Worm (Caenorhabditis elegans) whole organism, late embryonic: Measurements from ENCODE around the gene spop-1.

ENCODE experiments used
- C08G9.2 ChIP-seq: sonication (generic microtip); optimal IDR thresholded peaks from 2 replicates; lab custom pipeline; 2016; ENCODE audit warnings: mild to moderate bottlenecking, missing genetic modification characterization, moderate library complexity, missing compliant biosample characterization
- C38D4.7 ChIP-seq: fragments of 200-800 bp; sonication (Bioruptor generic); optimal IDR thresholded peaks from 2 replicates; lab custom pipeline; 2018; ENCODE audit warnings: mild to moderate bottlenecking, missing genetic modification characterization, moderate library complexity, missing compliant biosample characterization
- K02D7.2 ChIP-seq: sonication (generic microtip); optimal IDR thresholded peaks from 2 replicates; lab custom pipeline; 2017; ENCODE audit warnings: mild to moderate bottlenecking, missing genetic modification characterization, missing compliant biosample characterization
- T23F11.4 ChIP-seq: fragments of 200-800 bp; sonication (Bioruptor generic); optimal IDR thresholded peaks from 2 replicates; lab custom pipeline; 2018; ENCODE audit warnings: mild to moderate bottlenecking, missing genetic modification characterization, missing compliant biosample characterization
- Y22D7AL.16 ChIP-seq: sonication (generic microtip); optimal IDR thresholded peaks from 2 replicates; lab custom pipeline; 2016; ENCODE audit warnings: missing genetic modification characterization, missing compliant biosample characterization
- ahr-1 ChIP-seq: sonication (generic microtip); optimal IDR thresholded peaks from 2 replicates; lab custom pipeline; 2016; ENCODE audit warnings: missing genetic modification characterization, missing compliant biosample characterization
- ama-1 ChIP-seq: fragments of 150-350 bp; optimal IDR thresholded peaks from 2 replicates; lab custom pipeline; 2014
- ceh-14 ChIP-seq: sonication (generic microtip); optimal IDR thresholded peaks from 2 replicates; lab custom pipeline; 2016; ENCODE audit warnings: missing genotype, missing genetic modification characterization, missing compliant biosample characterization
- ceh-18 ChIP-seq: sonication (generic microtip); optimal IDR thresholded peaks from 2 replicates; lab custom pipeline; 2016; ENCODE audit warnings: missing genetic modification characterization, missing compliant biosample characterization
- ceh-2 ChIP-seq: sonication (generic microtip); optimal IDR thresholded peaks from 2 replicates; lab custom pipeline; 2016; ENCODE audit warnings: missing genotype, missing genetic modification characterization, missing compliant biosample characterization
- ceh-22 ChIP-seq: sonication (generic microtip); optimal IDR thresholded peaks from 2 replicates; lab custom pipeline; 2017; ENCODE audit warnings: missing biosample characterization, missing genetic modification characterization
- ceh-24 ChIP-seq: sonication (generic microtip); optimal IDR thresholded peaks from 2 replicates; lab custom pipeline; 2016; ENCODE audit warnings: mild to moderate bottlenecking, missing genetic modification characterization, missing compliant biosample characterization
- ceh-31 ChIP-seq: sonication (generic microtip); optimal IDR thresholded peaks from 2 replicates; lab custom pipeline; 2016; ENCODE audit warnings: missing genetic modification characterization, missing compliant biosample characterization
- ceh-34 ChIP-seq: sonication (generic microtip); optimal IDR thresholded peaks from 2 replicates; lab custom pipeline; 2016; ENCODE audit warnings: mild to moderate bottlenecking, missing genetic modification characterization, missing compliant biosample characterization
- ceh-48 ChIP-seq: sonication (generic microtip); optimal IDR thresholded peaks from 2 replicates; lab custom pipeline; 2016; ENCODE audit warnings: missing genetic modification characterization, inconsistent platforms, missing compliant biosample characterization
- ceh-6 ChIP-seq: fragments of 200-800 bp; sonication (Bioruptor generic); optimal IDR thresholded peaks from 2 replicates; lab custom pipeline; 2018; ENCODE audit warnings: mild to moderate bottlenecking, missing genetic modification characterization, missing compliant biosample characterization
- che-1 ChIP-seq: sonication (generic microtip); optimal IDR thresholded peaks from 2 replicates; lab custom pipeline; 2016; ENCODE audit warnings: mild to moderate bottlenecking, missing genetic modification characterization, missing compliant biosample characterization
- dve-1 ChIP-seq: sonication (generic microtip); optimal IDR thresholded peaks from 2 replicates; lab custom pipeline; 2017; ENCODE audit warnings: antibody characterized with exemption, mild to moderate bottlenecking, missing genetic modification characterization, missing compliant biosample characterization
- elt-4 ChIP-seq: sonication (generic microtip); optimal IDR thresholded peaks from 2 replicates; lab custom pipeline; 2016; ENCODE audit warnings: missing genetic modification characterization, missing compliant biosample characterization
- ets-4 ChIP-seq: sonication (generic microtip); optimal IDR thresholded peaks from 2 replicates; lab custom pipeline; 2016; ENCODE audit warnings: missing genetic modification characterization, missing compliant biosample characterization
- eyg-1 ChIP-seq: sonication (generic microtip); optimal IDR thresholded peaks from 2 replicates; lab custom pipeline; 2016; ENCODE audit warnings: missing genotype, missing genetic modification characterization, missing compliant biosample characterization
- fax-1 ChIP-seq: sonication (generic microtip); optimal IDR thresholded peaks from 2 replicates; lab custom pipeline; 2016; ENCODE audit warnings: missing genotype, missing genetic modification characterization, missing compliant biosample characterization
- fkh-6 ChIP-seq: sonication (generic microtip); optimal IDR thresholded peaks from 2 replicates; lab custom pipeline; 2016; ENCODE audit warnings: missing genetic modification characterization, missing compliant biosample characterization
- gmeb-2 ChIP-seq: sonication (generic microtip); optimal IDR thresholded peaks from 2 replicates; lab custom pipeline; 2016; ENCODE audit warnings: missing genetic modification characterization, inconsistent platforms, missing compliant biosample characterization
- hlh-13 ChIP-seq: fragments of 200-800 bp; sonication (Bioruptor generic); optimal IDR thresholded peaks from 2 replicates; lab custom pipeline; 2018; ENCODE audit warnings: mild to moderate bottlenecking, missing genetic modification characterization, missing compliant biosample characterization
- hlh-15 ChIP-seq: sonication (generic microtip); optimal IDR thresholded peaks from 2 replicates; lab custom pipeline; 2016; ENCODE audit warnings: missing genetic modification characterization, missing compliant biosample characterization
- hlh-6 ChIP-seq: sonication (generic microtip); optimal IDR thresholded peaks from 2 replicates; lab custom pipeline; 2016; ENCODE audit warnings: missing genotype, missing genetic modification characterization, missing compliant biosample characterization
- hlh-8 ChIP-seq: sonication (generic microtip); optimal IDR thresholded peaks from 2 replicates; lab custom pipeline; 2016; ENCODE audit warnings: missing genotype, missing genetic modification characterization, missing compliant biosample characterization
- lin-11 ChIP-seq: fragments of 200-800 bp; sonication (Bioruptor generic); optimal IDR thresholded peaks from 2 replicates; lab custom pipeline; 2018; ENCODE audit warnings: mild to moderate bottlenecking, missing genetic modification characterization, missing compliant biosample characterization
- madf-2 ChIP-seq: sonication (generic microtip); optimal IDR thresholded peaks from 2 replicates; lab custom pipeline; 2017; ENCODE audit warnings: missing genetic modification characterization, missing compliant biosample characterization
- mec-3 ChIP-seq: sonication (generic microtip); optimal IDR thresholded peaks from 2 replicates; lab custom pipeline; 2016; ENCODE audit warnings: borderline replicate concordance, missing genetic modification characterization, missing compliant biosample characterization
- nfya-1 ChIP-seq: sonication (generic microtip); optimal IDR thresholded peaks from 2 replicates; lab custom pipeline; 2017; ENCODE audit warnings: missing genetic modification characterization, mild to moderate bottlenecking, missing compliant biosample characterization, antibody characterized with exemption, moderate library complexity
- nhr-232 ChIP-seq: sonication (generic microtip); optimal IDR thresholded peaks from 2 replicates; lab custom pipeline; 2016; ENCODE audit warnings: missing genetic modification characterization, missing compliant biosample characterization
- npax-4 ChIP-seq: sonication (generic microtip); optimal IDR thresholded peaks from 2 replicates; lab custom pipeline; 2016; ENCODE audit warnings: missing genetic modification characterization, missing compliant biosample characterization
- odd-2 ChIP-seq: sonication (generic microtip); optimal IDR thresholded peaks from 2 replicates; lab custom pipeline; 2017; ENCODE audit warnings: antibody characterized with exemption, mild to moderate bottlenecking, missing genetic modification characterization, missing compliant biosample characterization
- pat-9 ChIP-seq: fragments of 200-800 bp; sonication (Bioruptor generic); optimal IDR thresholded peaks from 2 replicates; lab custom pipeline; 2018; ENCODE audit warnings: mild to moderate bottlenecking, missing genetic modification characterization, moderate library complexity, missing compliant biosample characterization
- pha-4 ChIP-seq: fragments of 150-350 bp; optimal IDR thresholded peaks from 2 replicates; lab custom pipeline; 2018; ENCODE audit warnings: missing biosample characterization, missing genetic modification reagents, missing genetic modification characterization
- pros-1 ChIP-seq: fragments of 150-350 bp; optimal IDR thresholded peaks from 2 replicates; lab custom pipeline; 2014; ENCODE audit warnings: missing biosample characterization, missing genetic modification reagents, missing genetic modification characterization
- ref-2 ChIP-seq: sonication (generic microtip); optimal IDR thresholded peaks from 2 replicates; lab custom pipeline; 2016; ENCODE audit warnings: missing genetic modification characterization, missing compliant biosample characterization
- rnt-1 ChIP-seq: sonication (generic microtip); optimal IDR thresholded peaks from 2 replicates; lab custom pipeline; 2016; ENCODE audit warnings: missing genetic modification characterization, missing compliant biosample characterization
- sdc-2 ChIP-seq: sonication (generic microtip); optimal IDR thresholded peaks from 2 replicates; lab custom pipeline; 2016; ENCODE audit warnings: missing genotype, missing genetic modification characterization, missing compliant biosample characterization
- sox-4 ChIP-seq: sonication (generic microtip); optimal IDR thresholded peaks from 2 replicates; lab custom pipeline; 2017; ENCODE audit warnings: mild to moderate bottlenecking, missing genetic modification characterization, inconsistent platforms, missing compliant biosample characterization
- syd-9 ChIP-seq: sonication (generic microtip); optimal IDR thresholded peaks from 2 replicates; lab custom pipeline; 2016; ENCODE audit warnings: mild to moderate bottlenecking, missing genetic modification characterization, moderate library complexity, missing compliant biosample characterization
- tbx-7 ChIP-seq: sonication (generic microtip); optimal IDR thresholded peaks from 2 replicates; lab custom pipeline; 2016; ENCODE audit warnings: missing genotype, missing genetic modification characterization, missing compliant biosample characterization
- ttx-3 ChIP-seq: sonication (generic microtip); optimal IDR thresholded peaks from 2 replicates; lab custom pipeline; 2016; ENCODE audit warnings: missing genetic modification reagents, missing genetic modification characterization, missing compliant biosample characterization
- unc-42 ChIP-seq: sonication (generic microtip); optimal IDR thresholded peaks from 2 replicates; lab custom pipeline; 2016; ENCODE audit warnings: missing genotype, missing genetic modification characterization, missing compliant biosample characterization
- unc-55 ChIP-seq: sonication (generic microtip); optimal IDR thresholded peaks from 2 replicates; lab custom pipeline; 2017; ENCODE audit warnings: missing biosample characterization, missing genetic modification reagents, missing genetic modification characterization

Gene spop-1

ce11 chrIII:10096525-10096972 lies 1.3 kb downstream of the spop-1 start (continued):
- TF ChIP-seq pat-9 (no peak), ets-4 (peak; percentile 71), ceh-22 (tag; lab: Kevin White, UChicago) (no peak), ttx-3 (tag; lab: Kevin White, UChicago) (no peak), sdc-2 (tag; lab: Kevin White, UChicago) (peak; percentile 46), ceh-24 (no peak), ceh-34 (tag; lab: Kevin White, UChicago) (peak; percentile 86), nhr-232 (tag; lab: Kevin White, UChicago) (no peak), ceh-48 (tag; lab: Kevin White, UChicago) (peak; percentile 80), C38D4.7 (GFP tag; lab: Kevin White, UChicago) (no peak), hlh-13 (GFP tag; lab: Kevin White, UChicago) (no peak), pha-4 (no peak), madf-2 (tag; lab: Kevin White, UChicago) (no peak), lin-11 (tag; lab: Kevin White, UChicago) (no peak), ceh-18 (peak; percentile 78), tbx-7 (tag; lab: Kevin White, UChicago) (no peak)

- TF ChIP-seq nfya-1 (tag; lab: Kevin White, UChicago) (no peak), odd-2 (tag; lab: Kevin White, UChicago) (no peak), syd-9 (no peak), T23F11.4 (no peak), mec-3 (tag; lab: Kevin White, UChicago) (no peak), hlh-8 (no peak), gmeb-2 (tag; lab: Kevin White, UChicago) (no peak), lin-11 (tag; lab: Kevin White, UChicago) (no peak), ceh-18 (no peak)
Observed at ce11 chrIII:10095377-10095776, 2.5 kb downstream of the spop-1 start.

ce11 chrIII:10094538-10094937 lies 3.3 kb downstream of the spop-1 start:
- peak; percentile 15 for TF ChIP-seq nhr-232 (tag; lab: Kevin White, UChicago)
- TF ChIP-seq ceh-14, result no peak
- TF ChIP-seq elt-4 (tag; lab: Kevin White, UChicago), result no peak
- TF ChIP-seq sox-4 (tag; lab: Kevin White, UChicago), result peak; percentile 11
- TF ChIP-seq K02D7.2, result no peak
- no peak for TF ChIP-seq dve-1
- peak; percentile 66 for TF ChIP-seq ceh-31 (tag; lab: Kevin White, UChicago)
- peak; percentile 72 for TF ChIP-seq hlh-6 (tag; lab: Kevin White, UChicago)
- TF ChIP-seq C38D4.7 (GFP tag; lab: Kevin White, UChicago), result no peak
- peak; percentile 40 for TF ChIP-seq sdc-2 (tag; lab: Kevin White, UChicago)
- no peak for TF ChIP-seq ceh-24
- TF ChIP-seq Y22D7AL.16 (tag; lab: Kevin White, UChicago), result no peak
- peak; percentile 73 for TF ChIP-seq ref-2 (tag; lab: Kevin White, UChicago)
- peak; percentile 15 for TF ChIP-seq ceh-48 (tag; lab: Kevin White, UChicago)
- TF ChIP-seq fax-1 (tag; lab: Kevin White, UChicago), result no peak
- TF ChIP-seq unc-55 (GFP tag; lab: Kevin White, UChicago), result no peak
- peak; percentile 57 for TF ChIP-seq ceh-34 (tag; lab: Kevin White, UChicago)
- TF ChIP-seq madf-2 (tag; lab: Kevin White, UChicago), result peak; percentile 25
- TF ChIP-seq ceh-22 (tag; lab: Kevin White, UChicago), result peak; percentile 41
- TF ChIP-seq rnt-1 (tag; lab: Kevin White, UChicago), result peak; percentile 58
- TF ChIP-seq nfya-1 (tag; lab: Kevin White, UChicago), result peak; percentile 77
- peak; percentile 2 for TF ChIP-seq ceh-2 (tag; lab: Kevin White, UChicago)
- TF ChIP-seq pros-1 (tag; lab: Kevin White, UChicago), result peak; percentile 26
- TF ChIP-seq npax-4 (tag; lab: Kevin White, UChicago), result no peak
- peak; percentile 35 for TF ChIP-seq syd-9
- peak; percentile 20 for TF ChIP-seq ets-4
- peak; percentile 46 for TF ChIP-seq eyg-1 (tag; lab: Kevin White, UChicago)
- no peak for TF ChIP-seq unc-42 (tag; lab: Kevin White, UChicago)
- no peak for TF ChIP-seq pha-4
- TF ChIP-seq che-1 (tag; lab: Kevin White, UChicago), result no peak
- TF ChIP-seq T23F11.4, result peak; percentile 53
- no peak for TF ChIP-seq hlh-15
- no peak for TF ChIP-seq ama-1 (lab: Kevin White, UChicago)
- peak; percentile 2 for TF ChIP-seq mec-3 (tag; lab: Kevin White, UChicago)
- no peak for TF ChIP-seq ceh-6 (GFP tag; lab: Kevin White, UChicago)
- TF ChIP-seq pat-9, result no peak
- TF ChIP-seq fkh-6 (tag; lab: Kevin White, UChicago), result peak; percentile 17
- no peak for TF ChIP-seq ahr-1 (tag; lab: Kevin White, UChicago)
- TF ChIP-seq ceh-18, result no peak
- TF ChIP-seq C08G9.2 (tag; lab: Kevin White, UChicago), result peak; percentile 54
